Fruit fly (Drosophila melanogaster): ENCODE data around the gene ps.

- no peak for TF ChIP-seq CG8478 (optimal IDR thresholded peaks at IDR 0.05)
- no peak for TF ChIP-seq CTCF (optimal IDR thresholded peaks at IDR 0.05)
Observed at dm6 chr3R:9376789-9377188, 41.0 kb upstream of the ps start.

Data from S2 (cell line).